Worm (Caenorhabditis elegans): ENCODE data around the gene Y17G7B.23.

Gene Y17G7B.23

ce11 chrII:11980110-11980509, 18.9 kb upstream of the Y17G7B.23 start:
- no peak for TF ChIP-seq T23F11.4 (GFP tag; optimal IDR thresholded peaks at IDR 0.05)
- TF ChIP-seq gmeb-2 (tag; optimal IDR thresholded peaks at IDR 0.05) = peak; percentile 7
- TF ChIP-seq npax-4 (tag; optimal IDR thresholded peaks at IDR 0.05) = no peak
- TF ChIP-seq nhr-232 (tag; optimal IDR thresholded peaks at IDR 0.05) = no peak
- TF ChIP-seq fkh-6 (tag; optimal IDR thresholded peaks at IDR 0.05) = no peak
- peak; percentile 32 for TF ChIP-seq ttx-3 (tag; optimal IDR thresholded peaks at IDR 0.05)
- no peak for TF ChIP-seq ceh-9 (tag; optimal IDR thresholded peaks at IDR 0.05)
- peak; percentile 47 for TF ChIP-seq fax-1 (tag; optimal IDR thresholded peaks at IDR 0.05)
- TF ChIP-seq ama-1 (optimal IDR thresholded peaks at IDR 0.05) = no peak
- peak; percentile 59 for TF ChIP-seq ceh-2 (tag; optimal IDR thresholded peaks at IDR 0.05)
- TF ChIP-seq ceh-6 (GFP tag; optimal IDR thresholded peaks at IDR 0.05) = no peak
- peak; percentile 52 for TF ChIP-seq ahr-1 (tag; optimal IDR thresholded peaks at IDR 0.05)
- no peak for TF ChIP-seq C38D4.7 (GFP tag; optimal IDR thresholded peaks at IDR 0.05)
- TF ChIP-seq madf-2 (tag; optimal IDR thresholded peaks at IDR 0.05) = peak; percentile 7
- no peak for TF ChIP-seq ceh-22 (tag; optimal IDR thresholded peaks at IDR 0.05)
- TF ChIP-seq ztf-16 (tag; optimal IDR thresholded peaks at IDR 0.05) = peak; percentile 24
- peak; percentile 21 for TF ChIP-seq eyg-1 (tag; optimal IDR thresholded peaks at IDR 0.05)
- no peak for TF ChIP-seq pat-9 (tag; optimal IDR thresholded peaks at IDR 0.05)
- peak; percentile 19 for TF ChIP-seq K02D7.2 (tag; optimal IDR thresholded peaks at IDR 0.05)
- no peak for TF ChIP-seq fkh-10 (GFP tag; optimal IDR thresholded peaks at IDR 0.05)
- no peak for TF ChIP-seq sox-2 (GFP tag; IDR thresholded peaks at IDR 0.05)
- no peak for TF ChIP-seq mec-3 (tag; optimal IDR thresholded peaks at IDR 0.05; ENCODE audit: borderline replicate concordance)
- no peak for TF ChIP-seq sox-4 (tag; optimal IDR thresholded peaks at IDR 0.05)
- no peak for TF ChIP-seq hlh-30 (tag; optimal IDR thresholded peaks at IDR 0.05; ENCODE audit: insufficient read depth)
- TF ChIP-seq ceh-14 (tag; optimal IDR thresholded peaks at IDR 0.05) = peak; percentile 78
- TF ChIP-seq hlh-8 (tag; optimal IDR thresholded peaks at IDR 0.05) = peak; percentile 25
- TF ChIP-seq elt-2 (tag; optimal IDR thresholded peaks at IDR 0.05) = peak; percentile 70
- TF ChIP-seq nhr-11 (tag; optimal IDR thresholded peaks at IDR 0.05) = no peak
- TF ChIP-seq tbx-2 (tag; optimal IDR thresholded peaks at IDR 0.05) = peak; percentile 79
- TF ChIP-seq ceh-30 (tag; optimal IDR thresholded peaks at IDR 0.05) = no peak
- no peak for TF ChIP-seq rnt-1 (tag; optimal IDR thresholded peaks at IDR 0.05)
- peak; percentile 44 for TF ChIP-seq hlh-15 (tag; optimal IDR thresholded peaks at IDR 0.05)
- no peak for TF ChIP-seq pros-1 (tag; optimal IDR thresholded peaks at IDR 0.05)
- TF ChIP-seq ref-2 (tag; optimal IDR thresholded peaks at IDR 0.05) = no peak
- peak; percentile 60 for TF ChIP-seq nfya-1 (tag; optimal IDR thresholded peaks at IDR 0.05)
- TF ChIP-seq elt-4 (tag; optimal IDR thresholded peaks at IDR 0.05) = no peak
- no peak for TF ChIP-seq pha-4 (tag; optimal IDR thresholded peaks at IDR 0.05)
- no peak for TF ChIP-seq che-1 (tag; optimal IDR thresholded peaks at IDR 0.05)
- no peak for TF ChIP-seq unc-55 (GFP tag; optimal IDR thresholded peaks at IDR 0.05)
- peak; percentile 69 for TF ChIP-seq C08G9.2 (tag; optimal IDR thresholded peaks at IDR 0.05)
- peak; percentile 1 for TF ChIP-seq ceh-18 (tag; optimal IDR thresholded peaks at IDR 0.05)
- no peak for TF ChIP-seq lim-6 (tag; optimal IDR thresholded peaks at IDR 0.05)
- TF ChIP-seq ceh-19 (GFP tag; optimal IDR thresholded peaks at IDR 0.05) = peak; percentile 13
- TF ChIP-seq pag-3 (tag; optimal IDR thresholded peaks at IDR 0.05; ENCODE audit: borderline replicate concordance) = no peak
- peak; percentile 1 for TF ChIP-seq lin-11 (tag; optimal IDR thresholded peaks at IDR 0.05)
- no peak for TF ChIP-seq ceh-45 (GFP tag; IDR thresholded peaks at IDR 0.05)
- no peak for TF ChIP-seq sdc-2 (tag; optimal IDR thresholded peaks at IDR 0.05)
- TF ChIP-seq ceh-48 (tag; optimal IDR thresholded peaks at IDR 0.05) = no peak
- TF ChIP-seq tbx-7 (tag; optimal IDR thresholded peaks at IDR 0.05) = peak; percentile 34
- TF ChIP-seq zip-5 (tag; optimal IDR thresholded peaks at IDR 0.05) = peak; percentile 78
- peak; percentile 47 for TF ChIP-seq ceh-34 (tag; optimal IDR thresholded peaks at IDR 0.05)
- TF ChIP-seq dve-1 (tag; optimal IDR thresholded peaks at IDR 0.05) = no peak
- TF ChIP-seq unc-42 (tag; optimal IDR thresholded peaks at IDR 0.05) = peak; percentile 92
- TF ChIP-seq ceh-31 (tag; optimal IDR thresholded peaks at IDR 0.05) = peak; percentile 83
- no peak for TF ChIP-seq Y22D7AL.16 (tag; optimal IDR thresholded peaks at IDR 0.05)

Measured in whole organism, late embryonic.